Worm (Caenorhabditis elegans): ENCODE data around the gene nfx-1.

The nfx-1 gene

ce11 chrIII:6390644-6391043 is 15.5 kb downstream of the nfx-1 start, which contains the start of gene smrc-1:
Gene smrc-1, plus strand, starts transcription at chrIII:6390944.
- no peak for TF ChIP-seq ztf-28 (GFP tag; IDR thresholded peaks at IDR 0.05)
- TF ChIP-seq ceh-40 (GFP tag; IDR thresholded peaks at IDR 0.05): no peak
- no peak for TF ChIP-seq rpc-1 (optimal IDR thresholded peaks at IDR 0.05)
- no peak for TF ChIP-seq rpc-1 (tag; optimal IDR thresholded peaks at IDR 0.05)
- TF ChIP-seq bed-2 (GFP tag; IDR thresholded peaks at IDR 0.05): no peak
- no peak for TF ChIP-seq unc-130 (GFP tag; optimal IDR thresholded peaks at IDR 0.05)
- TF ChIP-seq sptf-2 (GFP tag; optimal IDR thresholded peaks at IDR 0.05): no peak
- no peak for TF ChIP-seq Y95B8A.8 (GFP tag; IDR thresholded peaks at IDR 0.05)
- no peak for TF ChIP-seq F52B5.7 (tag; optimal IDR thresholded peaks at IDR 0.05)
- TF ChIP-seq F37B4.10 (GFP tag; IDR thresholded peaks at IDR 0.05): no peak
- no peak for TF ChIP-seq snpc-1.3 (tag; optimal IDR thresholded peaks at IDR 0.05; ENCODE audit: insufficient read depth)
- no peak for TF ChIP-seq F49E8.2 (tag; optimal IDR thresholded peaks at IDR 0.05; ENCODE audit: insufficient read depth)
- TF ChIP-seq K12H6.12 (tag; optimal IDR thresholded peaks at IDR 0.05): no peak
- TF ChIP-seq hlh-12 (tag; optimal IDR thresholded peaks at IDR 0.05): no peak
- TF ChIP-seq Y79H2A.3 (GFP tag; conservative IDR thresholded peaks at IDR 0.05): no peak
- no peak for TF ChIP-seq D2030.7 (GFP tag; IDR thresholded peaks at IDR 0.05)
- TF ChIP-seq dpl-1 (GFP tag; optimal IDR thresholded peaks at IDR 0.05): no peak
- TF ChIP-seq chd-7 (tag; optimal IDR thresholded peaks at IDR 0.05): no peak
- no peak for TF ChIP-seq F57C9.4 (tag; optimal IDR thresholded peaks at IDR 0.05)

- TF ChIP-seq ceh-91 (GFP tag; IDR thresholded peaks at IDR 0.05) (no peak), ceh-100 (GFP tag; IDR thresholded peaks at IDR 0.05) (no peak), ama-1 (optimal IDR thresholded peaks at IDR 0.05) (peak; percentile 10), ama-1 (GFP tag; optimal IDR thresholded peaks at IDR 0.05) (no peak)
Measured at ce11 chrIII:6395706-6396232, 20.6 kb downstream of the nfx-1 start, which contains the start of gene oatr-1. Gene oatr-1, minus strand, starts transcription at chrIII:6396182.

ce11 chrIII:6396381-6396780 is 21.2 kb downstream of the nfx-1 start:
- TF ChIP-seq snpc-3.4 (tag; optimal IDR thresholded peaks at IDR 0.05): no peak
- TF ChIP-seq atf-7 (tag; optimal IDR thresholded peaks at IDR 0.05): peak; percentile 57
- TF ChIP-seq F49E8.2 (tag; optimal IDR thresholded peaks at IDR 0.05; ENCODE audit: insufficient read depth): no peak
- TF ChIP-seq nfyb-1 (GFP tag; IDR thresholded peaks at IDR 0.05): no peak
- TF ChIP-seq Y53F4B.3 (GFP tag; IDR thresholded peaks at IDR 0.05): no peak
- TF ChIP-seq C17E4.6 (GFP tag; IDR thresholded peaks at IDR 0.05): no peak
- TF ChIP-seq aptf-2 (GFP tag; conservative IDR thresholded peaks at IDR 0.05): no peak
- no peak for TF ChIP-seq ets-4 (GFP tag; optimal IDR thresholded peaks at IDR 0.05)
- no peak for TF ChIP-seq ztf-22 (GFP tag; optimal IDR thresholded peaks at IDR 0.05)
- TF ChIP-seq xnd-1 (tag; optimal IDR thresholded peaks at IDR 0.05): no peak
- no peak; the same call in 1 of the 2 replicates for TF ChIP-seq dox-1 (GFP tag; IDR thresholded peaks at IDR 0.05)
- TF ChIP-seq F37B4.10 (GFP tag; IDR thresholded peaks at IDR 0.05): no peak
- no peak for TF ChIP-seq ztf-3 (GFP tag; optimal IDR thresholded peaks at IDR 0.05)
- peak; percentile 82 for TF ChIP-seq nhr-80 (tag; optimal IDR thresholded peaks at IDR 0.05)
- TF ChIP-seq let-607 (tag; optimal IDR thresholded peaks at IDR 0.05): peak in 1 of 2 experiments; percentile 45
- no peak for TF ChIP-seq lir-1 (GFP tag; conservative IDR thresholded peaks at IDR 0.05)
- no peak for TF ChIP-seq cebp-1 (GFP tag; IDR thresholded peaks at IDR 0.05)
- TF ChIP-seq cebp-1 (tag; optimal IDR thresholded peaks at IDR 0.05): peak; percentile 19
- TF ChIP-seq F22D6.2 (tag; optimal IDR thresholded peaks at IDR 0.05): peak; percentile 11
- no peak for TF ChIP-seq hlh-12 (tag; optimal IDR thresholded peaks at IDR 0.05)
- TF ChIP-seq ceh-79 (tag; optimal IDR thresholded peaks at IDR 0.05): no peak
- TF ChIP-seq lsy-27 (tag; optimal IDR thresholded peaks at IDR 0.05; ENCODE audit: borderline replicate concordance, insufficient read depth): no peak
- TF ChIP-seq tlf-1 (GFP tag; optimal IDR thresholded peaks at IDR 0.05): peak; percentile 10
- no peak for TF ChIP-seq F55B11.4 (tag; optimal IDR thresholded peaks at IDR 0.05; ENCODE audit: borderline replicate concordance, insufficient read depth)

Data from whole organism, young adult.